Fruit fly (Drosophila melanogaster) whole organism: ENCODE results near the gene CG33969.

Experiments
- CG8478 ChIP-seq: fragments of >200 bp; optimal IDR thresholded peaks from 2 replicates; lab custom pipeline; 2018; ENCODE audit warnings: inconsistent platforms
- Dll ChIP-seq: fragments of >200 bp; optimal IDR thresholded peaks from 2 replicates; lab custom pipeline; 2017
- EcR ChIP-seq, 2 experiments: fragments of >200 bp; optimal IDR thresholded peaks; 2 replicates each; lab custom pipeline; 2017; ENCODE audit warnings: missing biosample characterization in 2 of 2, missing genetic modification characterization in 2 of 2, missing genetic modification reagents in 2 of 2
- pan ChIP-seq: fragments of >200 bp; optimal IDR thresholded peaks from 2 replicates; lab custom pipeline; 2017
- psq ChIP-seq: fragments of >200 bp; optimal IDR thresholded peaks from 2 replicates; lab custom pipeline; 2017
- usp ChIP-seq: fragments of >200 bp; optimal IDR thresholded peaks from 2 replicates; lab custom pipeline; 2017; ENCODE audit warnings: missing biosample characterization, missing genetic modification characterization, mixed read lengths

CG33969 gene

DNA sequence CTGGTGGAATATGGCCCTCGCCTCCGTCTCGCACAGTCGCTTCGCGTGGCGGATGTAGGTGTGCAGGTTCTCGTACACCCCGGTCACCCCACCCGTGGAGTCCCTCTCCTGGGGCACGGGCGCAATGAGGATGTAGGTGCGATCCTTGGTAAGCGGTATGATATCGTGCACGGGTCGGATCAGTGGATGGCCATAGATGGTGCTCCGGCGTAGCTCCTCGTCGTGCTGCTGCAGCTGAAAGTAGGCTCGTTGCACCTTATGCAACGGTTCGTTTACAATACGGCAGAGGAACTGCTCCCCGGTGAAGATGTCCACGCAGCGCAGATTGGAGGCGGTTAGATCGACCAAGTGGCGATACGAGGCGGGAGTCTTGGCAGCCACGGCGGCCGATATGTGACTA, 7.2 kb upstream of the CG33969 start:
- no peak for TF ChIP-seq pan (lab: Kevin White, UChicago)
- no peak for TF ChIP-seq EcR (GFP tag; optimal IDR thresholded peaks at IDR 0.05; lab: Kevin White, UChicago)
- TF ChIP-seq Dll (lab: Kevin White, UChicago): no peak
- no peak for TF ChIP-seq usp (GFP tag; lab: Kevin White, UChicago)

DNA sequence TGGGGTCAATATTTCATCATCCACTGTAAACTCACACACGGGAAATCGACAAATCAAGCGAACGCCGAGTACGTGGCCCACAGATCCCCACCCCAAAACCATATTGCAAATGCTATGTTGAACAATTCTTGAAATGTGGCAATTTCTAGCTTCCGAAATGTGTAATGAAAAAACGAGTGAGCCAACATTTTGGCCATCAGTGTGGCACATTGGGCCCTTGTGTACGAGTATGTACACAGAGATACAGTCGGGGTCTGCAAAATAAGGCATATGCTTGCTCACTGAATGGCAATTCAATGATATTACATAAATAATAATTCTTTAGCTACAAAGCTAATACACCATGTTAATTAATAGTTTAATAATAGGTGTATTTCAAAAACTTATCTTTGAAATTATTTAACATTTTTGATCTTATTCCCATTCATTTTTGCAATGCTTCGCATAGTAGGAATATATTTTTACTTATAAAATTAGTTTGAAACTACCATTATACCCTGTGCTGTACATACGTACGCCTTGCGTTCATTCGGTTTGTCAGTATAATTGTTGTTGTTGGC, 6.3 kb upstream of the CG33969 start:
- TF ChIP-seq CG8478 (lab: Kevin White, UChicago) (no peak), Dll (lab: Kevin White, UChicago) (no peak), psq (lab: Kevin White, UChicago) (no peak), pan (lab: Kevin White, UChicago) (no peak), EcR (GFP tag; optimal IDR thresholded peaks at IDR 0.05; lab: Kevin White, UChicago) (no peak), usp (GFP tag; lab: Kevin White, UChicago) (no peak)

DNA sequence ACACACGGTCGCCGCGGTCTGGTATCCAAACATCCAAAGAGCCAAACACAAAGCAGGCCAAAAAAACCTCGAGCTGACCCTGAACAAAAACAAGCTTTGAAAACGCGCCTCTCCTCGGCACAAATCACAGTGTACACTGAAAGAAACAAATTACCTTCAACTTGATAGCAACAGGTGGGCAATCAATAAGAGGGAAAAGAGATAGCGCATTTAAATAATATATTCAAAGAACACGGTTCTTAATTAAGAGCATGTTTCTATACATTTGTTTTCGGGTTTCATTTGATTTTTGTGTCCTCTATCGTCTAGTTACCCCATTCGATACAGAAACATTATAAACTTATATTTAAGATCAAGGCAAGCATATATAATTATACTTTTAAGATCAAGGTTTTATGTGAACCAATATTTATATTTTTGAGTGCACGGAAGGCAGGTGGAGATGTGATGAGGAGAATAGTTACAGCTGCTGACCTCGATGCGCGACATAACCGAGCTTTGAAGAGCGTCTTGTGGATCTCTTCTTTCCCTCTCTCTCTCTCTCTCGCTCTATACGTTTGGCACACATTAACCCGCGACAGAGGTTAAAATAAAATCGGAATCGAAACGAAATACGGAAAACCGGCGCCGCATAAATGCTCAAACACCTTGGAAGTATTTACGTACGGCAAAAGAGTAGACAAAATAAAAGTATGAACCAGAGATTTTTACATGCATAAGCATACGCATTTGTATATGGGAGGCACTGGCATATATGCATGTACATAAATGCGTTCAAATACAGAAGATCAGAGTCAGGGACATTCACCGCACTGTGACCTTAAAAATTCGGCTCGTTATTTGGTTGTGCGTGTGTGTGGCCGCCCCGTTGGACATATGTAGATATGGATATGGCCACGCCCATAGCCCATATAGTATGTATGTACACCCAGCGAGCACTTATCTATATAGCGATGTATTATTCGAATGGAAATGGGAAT, 5.2 kb upstream of the CG33969 start:
- TF ChIP-seq EcR (GFP tag; optimal IDR thresholded peaks at IDR 0.05; lab: Kevin White, UChicago): no peak
- no peak for TF ChIP-seq psq (lab: Kevin White, UChicago)
- TF ChIP-seq usp (GFP tag; lab: Kevin White, UChicago): no peak
- no peak for TF ChIP-seq Dll (lab: Kevin White, UChicago)
- no peak for TF ChIP-seq CG8478 (lab: Kevin White, UChicago)
- TF ChIP-seq pan (lab: Kevin White, UChicago): no peak

DNA sequence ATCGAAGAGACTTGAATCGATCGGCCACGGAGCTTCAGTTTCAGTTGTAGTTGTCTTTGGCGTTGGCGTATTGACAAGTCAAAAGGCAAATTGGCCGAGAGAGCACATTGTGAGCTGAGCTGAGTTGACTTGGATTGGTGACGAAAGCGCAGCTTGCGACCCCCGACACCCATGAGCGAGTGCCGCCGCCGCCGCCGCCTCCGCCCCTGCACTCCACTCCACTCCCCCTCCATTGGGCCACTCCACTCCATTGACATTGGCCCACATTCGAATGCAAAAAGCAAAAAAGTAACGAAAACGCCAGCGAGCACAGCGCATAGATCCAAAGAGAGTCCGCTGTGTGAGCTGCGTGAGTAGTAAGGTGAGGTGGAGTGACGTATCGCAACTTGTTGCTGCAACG, 4.4 kb upstream of the CG33969 start:
- TF ChIP-seq EcR (GFP tag; optimal IDR thresholded peaks at IDR 0.05; lab: Kevin White, UChicago) (no peak), CG8478 (lab: Kevin White, UChicago) (no peak), Dll (lab: Kevin White, UChicago) (no peak), usp (GFP tag; lab: Kevin White, UChicago) (no peak), psq (lab: Kevin White, UChicago) (no peak), pan (lab: Kevin White, UChicago) (no peak)

DNA sequence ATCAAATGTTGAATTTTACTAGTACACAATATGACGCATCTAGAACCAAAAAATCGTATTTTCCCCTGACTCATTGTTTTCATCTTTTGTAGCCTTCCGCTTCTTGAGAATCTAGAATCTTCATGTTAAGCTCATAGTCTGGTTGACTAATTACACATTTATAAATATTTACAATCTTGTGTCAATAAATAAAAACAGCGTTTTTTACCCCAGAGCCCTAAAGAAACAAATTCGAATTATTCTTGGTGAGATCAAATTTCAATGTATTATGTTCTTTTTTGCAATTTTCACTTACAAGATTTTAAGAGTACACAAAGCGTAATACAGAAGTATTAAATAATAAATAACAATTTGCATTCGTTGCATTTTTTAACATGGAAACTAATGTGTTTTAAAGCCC, 2.7 kb upstream of the CG33969 start:
- TF ChIP-seq Dll (lab: Kevin White, UChicago) (no peak), pan (lab: Kevin White, UChicago) (no peak), EcR (GFP tag; optimal IDR thresholded peaks at IDR 0.05; lab: Kevin White, UChicago) (no peak)

DNA sequence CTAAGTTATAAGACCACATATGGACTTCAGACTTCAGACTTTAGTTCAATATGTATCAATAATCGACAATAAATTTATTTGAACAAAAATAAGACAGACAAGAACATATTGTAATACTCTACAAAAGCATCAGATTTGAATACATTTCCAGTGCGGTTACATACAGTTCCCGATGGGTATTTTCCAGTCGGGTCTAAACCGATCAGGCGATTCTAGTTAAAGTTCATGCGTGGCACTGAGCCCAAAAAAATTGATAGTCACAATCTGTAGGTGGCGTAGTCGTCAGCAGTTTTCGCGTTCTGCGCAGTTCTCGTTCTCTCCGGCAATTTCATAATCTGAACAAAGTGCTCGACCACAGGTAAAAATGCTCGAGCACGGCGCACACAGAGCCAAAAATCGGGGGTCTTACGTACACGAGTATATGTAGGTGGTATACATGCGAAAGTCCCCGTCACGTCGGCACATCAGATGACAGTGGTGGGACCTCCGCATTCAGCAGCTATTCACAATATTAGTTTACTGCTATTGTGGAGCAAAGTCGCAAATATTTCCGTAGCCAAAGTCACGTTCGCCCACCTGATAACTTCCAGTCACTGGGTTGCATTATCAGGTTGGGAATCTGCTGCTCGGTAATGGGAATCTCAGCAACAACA, 2.0 kb upstream of the CG33969 start:
- TF ChIP-seq psq (lab: Kevin White, UChicago): no peak
- TF ChIP-seq pan (lab: Kevin White, UChicago): peak; percentile 67

DNA sequence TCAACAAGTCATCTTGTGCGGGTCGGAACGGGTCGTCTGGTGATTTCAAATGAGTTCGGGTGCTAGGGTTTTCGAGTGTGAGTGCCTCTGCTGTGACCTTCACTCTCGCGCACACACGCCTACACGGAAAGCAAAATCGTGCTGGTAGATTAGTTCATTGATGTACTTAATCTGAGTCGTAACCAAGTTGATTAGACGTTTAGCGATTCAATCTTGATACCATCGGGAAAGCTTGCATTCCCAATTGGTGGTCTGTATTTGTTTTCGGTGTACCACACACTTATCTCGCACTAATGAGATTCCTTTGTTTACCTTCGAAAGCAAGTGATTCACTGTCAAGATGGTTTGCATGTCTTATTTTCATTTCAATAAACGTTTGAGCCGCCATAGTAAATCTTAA, 4.4 kb downstream of the CG33969 start:
- TF ChIP-seq Dll (lab: Kevin White, UChicago) (no peak), CG8478 (lab: Kevin White, UChicago) (no peak)

DNA sequence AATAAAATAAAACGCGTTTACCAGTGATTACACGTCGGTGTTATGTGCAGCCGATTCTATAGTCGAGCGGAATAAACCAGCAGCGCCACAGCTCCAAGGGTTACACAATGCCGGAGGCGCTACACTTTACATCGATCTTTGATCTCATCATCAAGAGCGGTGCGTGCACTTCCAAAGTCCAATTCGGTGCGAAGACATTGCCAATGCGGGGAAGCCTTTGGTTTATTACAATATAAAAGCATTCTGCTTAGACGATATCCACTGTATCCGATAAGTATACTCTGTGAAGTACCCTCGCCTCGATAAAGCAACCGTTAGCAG, 5.5 kb downstream of the CG33969 start:
- no peak for TF ChIP-seq usp (GFP tag; lab: Kevin White, UChicago)
- TF ChIP-seq Dll (lab: Kevin White, UChicago): no peak
- TF ChIP-seq EcR (GFP tag; optimal IDR thresholded peaks at IDR 0.05; lab: Kevin White, UChicago): no peak
- no peak for TF ChIP-seq CG8478 (lab: Kevin White, UChicago)
- no peak for TF ChIP-seq pan (lab: Kevin White, UChicago)
- TF ChIP-seq psq (lab: Kevin White, UChicago): no peak

DNA sequence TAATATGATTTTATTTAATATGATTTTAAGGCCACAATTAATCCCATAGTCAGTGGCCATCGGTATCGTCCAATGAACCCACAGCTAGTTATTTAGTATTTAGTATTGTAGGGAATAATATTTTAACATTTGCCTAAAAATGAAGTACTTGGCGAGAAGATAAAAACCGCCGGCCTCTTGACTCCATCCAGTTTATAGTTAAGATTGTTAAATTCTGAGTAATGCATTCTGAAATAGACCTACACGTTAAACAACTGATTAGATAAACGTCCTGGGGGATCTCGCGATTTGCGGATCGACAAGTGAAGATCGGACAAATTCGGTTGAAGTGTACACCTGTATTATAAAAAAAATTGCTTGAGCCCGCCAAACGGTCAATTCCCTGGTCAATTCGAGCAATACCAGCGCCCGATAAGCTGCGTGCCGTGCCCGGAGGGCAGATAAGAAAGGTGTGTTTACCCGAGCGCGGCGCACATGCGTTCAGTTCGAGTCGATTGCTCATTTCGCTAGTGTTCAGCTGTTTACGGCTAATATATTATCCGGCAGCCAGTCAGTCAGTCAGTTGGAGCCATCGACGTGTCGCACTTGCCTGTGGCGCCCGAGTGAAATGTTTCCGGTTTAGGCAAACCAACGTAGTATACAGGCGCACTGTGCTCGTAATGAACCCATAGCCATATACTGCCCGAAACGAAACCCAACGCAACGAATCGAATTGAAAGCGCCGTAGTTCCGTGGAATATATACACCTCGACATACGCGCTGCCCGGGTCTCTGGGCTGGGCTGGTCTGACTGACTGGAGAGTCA, 6.1 kb downstream of the CG33969 start:
- TF ChIP-seq pan (lab: Kevin White, UChicago) (no peak), Dll (lab: Kevin White, UChicago) (no peak), psq (lab: Kevin White, UChicago) (no peak), usp (GFP tag; lab: Kevin White, UChicago) (no peak), EcR (GFP tag; optimal IDR thresholded peaks at IDR 0.05; lab: Kevin White, UChicago) (no peak), CG8478 (lab: Kevin White, UChicago) (no peak)

DNA sequence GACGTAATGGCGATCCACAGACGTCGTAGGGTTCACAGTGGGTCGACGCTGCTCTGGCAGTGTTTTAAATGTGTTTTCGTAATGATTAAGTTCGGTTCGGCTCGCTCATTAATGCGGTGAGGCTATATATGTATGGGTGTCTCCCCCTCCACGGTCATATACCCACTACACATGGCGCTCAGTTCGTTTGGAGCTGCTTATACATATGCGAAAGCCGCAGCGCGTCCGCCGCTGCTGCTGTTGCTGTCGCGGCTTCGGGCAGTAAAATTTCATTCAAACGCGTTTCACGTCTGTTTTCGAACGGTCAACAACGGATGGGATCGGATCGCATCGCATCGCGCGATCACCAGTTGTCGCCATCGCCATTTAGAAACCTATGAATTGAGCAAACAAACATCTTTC, 7.4 kb downstream of the CG33969 start:
- TF ChIP-seq EcR (GFP tag; optimal IDR thresholded peaks at IDR 0.05; lab: Kevin White, UChicago): no peak
- no peak for TF ChIP-seq pan (lab: Kevin White, UChicago)
- TF ChIP-seq usp (GFP tag; lab: Kevin White, UChicago): no peak
- TF ChIP-seq CG8478 (lab: Kevin White, UChicago): no peak
- no peak for TF ChIP-seq Dll (lab: Kevin White, UChicago)
- no peak for TF ChIP-seq psq (lab: Kevin White, UChicago)

DNA sequence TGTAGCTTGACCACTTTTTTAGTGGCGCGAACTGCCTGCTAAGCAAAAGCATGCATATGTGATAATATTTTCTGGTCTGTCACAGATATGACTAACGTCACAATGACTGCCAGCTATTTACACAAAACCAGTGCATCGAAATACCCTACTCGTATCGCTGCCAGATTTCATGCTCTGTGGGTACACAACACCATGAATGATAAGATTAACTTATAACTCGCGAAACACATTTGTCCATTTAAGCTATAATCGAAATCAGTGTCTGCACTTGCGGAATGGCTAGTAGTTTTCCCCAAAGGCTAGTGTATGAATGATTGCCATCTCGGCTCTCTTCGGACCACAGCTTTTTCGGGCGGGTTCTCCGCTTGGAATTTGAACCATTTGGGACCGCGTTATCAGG, 7.9 kb downstream of the CG33969 start:
- TF ChIP-seq CG8478 (lab: Kevin White, UChicago) (no peak), pan (lab: Kevin White, UChicago) (no peak), EcR (GFP tag; optimal IDR thresholded peaks at IDR 0.05; lab: Kevin White, UChicago) (no peak), usp (GFP tag; lab: Kevin White, UChicago) (no peak), Dll (lab: Kevin White, UChicago) (no peak), psq (lab: Kevin White, UChicago) (no peak)
